Worm (Caenorhabditis elegans): Measurements from ENCODE around the gene C39D10.2.

Gene C39D10.2

DNA sequence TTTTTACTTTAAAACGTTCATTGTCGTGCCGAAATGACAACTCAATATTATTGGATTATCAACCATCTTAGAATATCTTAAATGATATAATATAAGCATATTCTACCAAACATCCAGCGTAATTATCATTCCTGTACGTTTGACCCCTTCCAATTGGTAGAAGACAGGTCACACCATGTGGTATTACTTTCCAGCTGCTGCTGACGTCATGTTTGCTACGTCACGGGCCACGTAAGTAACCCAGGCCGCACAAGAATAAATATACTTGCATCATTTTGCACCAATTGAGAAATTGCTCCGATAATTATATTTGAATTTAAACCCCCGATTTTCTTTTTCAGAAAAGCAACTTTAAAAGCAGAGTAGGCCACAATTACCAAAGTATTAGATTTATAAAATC is 26.6 kb downstream of the C39D10.2 start:
- TF ChIP-seq ref-1 (GFP tag; conservative IDR thresholded peaks at IDR 0.05) (no peak), cog-1 (tag; optimal IDR thresholded peaks at IDR 0.05) (no peak), tab-1 (GFP tag; IDR thresholded peaks at IDR 0.05) (no peak)

DNA sequence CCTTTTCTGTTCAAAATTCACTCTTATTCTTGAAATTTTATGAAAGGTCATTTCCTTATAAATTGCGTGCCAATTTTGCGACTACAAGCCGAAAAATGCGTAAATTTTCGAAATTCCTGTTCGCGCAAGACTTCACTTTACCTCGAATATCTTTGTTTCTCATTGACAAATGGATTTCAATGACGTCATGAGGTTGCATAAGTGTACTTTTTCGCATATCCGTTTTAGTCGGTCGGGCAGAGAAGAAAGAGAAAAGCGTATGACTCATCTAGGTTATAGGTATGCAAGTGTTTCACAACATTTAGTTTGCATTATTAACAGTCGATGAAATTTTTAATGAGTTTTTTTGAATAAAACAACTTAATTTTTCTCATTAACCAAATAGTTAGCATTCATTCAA is 27.1 kb downstream of the C39D10.2 start:
- TF ChIP-seq klf-2 (GFP tag; conservative IDR thresholded peaks at IDR 0.05) (no peak), ztf-29 (GFP tag; IDR thresholded peaks at IDR 0.05) (no peak), med-1 (GFP tag; optimal IDR thresholded peaks at IDR 0.05; ENCODE audit: insufficient read depth) (no peak), T22C8.4 (GFP tag; IDR thresholded peaks at IDR 0.05) (no peak), ztf-23 (GFP tag; IDR thresholded peaks at IDR 0.05) (no peak), ref-1 (GFP tag; conservative IDR thresholded peaks at IDR 0.05) (no peak), cog-1 (tag; optimal IDR thresholded peaks at IDR 0.05) (no peak), flt-1 (GFP tag; IDR thresholded peaks at IDR 0.05) (no peak), tab-1 (GFP tag; IDR thresholded peaks at IDR 0.05) (no peak)

DNA sequence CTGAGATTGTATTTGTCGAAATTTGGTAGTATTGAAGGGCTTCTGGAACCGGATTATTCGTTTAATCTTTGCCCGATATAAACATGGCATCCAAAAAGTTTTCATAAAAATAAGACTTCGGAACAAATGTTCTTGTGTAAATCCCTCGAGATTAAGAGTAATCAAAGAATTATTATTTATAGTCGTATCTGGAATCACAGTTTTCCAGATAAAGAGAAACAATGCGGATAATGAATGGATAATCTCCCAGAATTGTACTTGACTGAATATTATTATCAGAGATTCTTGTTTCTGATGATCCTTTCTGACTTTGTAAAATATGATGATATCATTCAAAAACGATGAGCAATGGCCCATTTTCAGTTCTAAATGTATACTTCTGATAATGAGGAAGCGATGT is 32.1 kb downstream of the C39D10.2 start:
- TF ChIP-seq ref-1 (GFP tag; conservative IDR thresholded peaks at IDR 0.05) (no peak), ztf-23 (GFP tag; IDR thresholded peaks at IDR 0.05) (no peak), tab-1 (GFP tag; IDR thresholded peaks at IDR 0.05) (no peak), klf-2 (GFP tag; conservative IDR thresholded peaks at IDR 0.05) (no peak), flt-1 (GFP tag; IDR thresholded peaks at IDR 0.05) (no peak), ztf-29 (GFP tag; IDR thresholded peaks at IDR 0.05) (no peak), med-1 (GFP tag; optimal IDR thresholded peaks at IDR 0.05; ENCODE audit: insufficient read depth) (no peak)

DNA sequence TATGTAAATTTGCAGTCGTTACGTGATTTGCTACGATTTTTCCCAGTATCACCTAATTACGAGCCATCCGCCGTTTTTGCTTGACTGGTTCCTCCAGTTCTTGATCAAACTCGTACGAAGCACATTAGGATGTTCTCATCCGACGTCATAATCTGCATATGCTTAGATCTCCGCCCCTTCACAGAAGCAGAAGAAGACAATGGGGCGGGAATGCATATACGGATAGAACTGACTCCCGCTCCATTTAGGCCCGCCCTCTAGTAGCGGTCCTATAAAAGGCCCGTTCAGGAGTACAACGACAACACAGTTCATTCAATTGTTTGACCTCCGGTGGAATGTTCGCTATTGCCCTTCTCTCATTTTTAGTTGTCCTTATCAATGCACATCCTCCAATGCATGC is 36.1 kb downstream of the C39D10.2 start, which contains the start of gene zig-4:
Gene zig-4 (plus strand): TSS at position 301 of the 400 bp plus-strand sequence.
- TF ChIP-seq tab-1 (GFP tag; IDR thresholded peaks at IDR 0.05) (no peak), ztf-29 (GFP tag; IDR thresholded peaks at IDR 0.05) (no peak), ref-1 (GFP tag; conservative IDR thresholded peaks at IDR 0.05) (no peak), T22C8.4 (GFP tag; IDR thresholded peaks at IDR 0.05) (no peak), ztf-23 (GFP tag; IDR thresholded peaks at IDR 0.05) (no peak), klf-2 (GFP tag; conservative IDR thresholded peaks at IDR 0.05) (no peak), cog-1 (tag; optimal IDR thresholded peaks at IDR 0.05) (no peak), med-1 (GFP tag; optimal IDR thresholded peaks at IDR 0.05; ENCODE audit: insufficient read depth) (no peak), flt-1 (GFP tag; IDR thresholded peaks at IDR 0.05) (no peak)

DNA sequence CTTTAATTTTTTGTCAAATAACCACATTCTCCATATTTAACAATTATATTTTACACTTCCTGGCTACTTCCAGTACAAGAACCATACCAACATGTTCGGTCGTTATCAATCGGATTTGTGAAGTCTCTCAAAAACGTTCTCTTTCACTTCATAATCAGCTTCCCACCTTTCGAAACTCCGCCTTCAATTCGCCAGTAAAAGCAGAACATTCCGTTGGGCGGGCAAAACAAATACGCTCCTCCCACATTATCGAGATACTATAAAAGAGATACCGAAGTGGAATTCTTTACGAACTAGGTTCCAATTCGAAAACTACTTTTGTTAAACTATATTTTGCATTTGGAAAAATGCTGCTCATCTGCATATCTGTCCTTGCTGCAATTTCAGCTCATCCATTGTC is 41.4 kb downstream of the C39D10.2 start, which contains the start of gene zig-3:
Gene zig-3 (plus strand): TSS at position 301 of the 400 bp plus-strand sequence.
- TF ChIP-seq T22C8.4 (GFP tag; IDR thresholded peaks at IDR 0.05), result no peak

DNA sequence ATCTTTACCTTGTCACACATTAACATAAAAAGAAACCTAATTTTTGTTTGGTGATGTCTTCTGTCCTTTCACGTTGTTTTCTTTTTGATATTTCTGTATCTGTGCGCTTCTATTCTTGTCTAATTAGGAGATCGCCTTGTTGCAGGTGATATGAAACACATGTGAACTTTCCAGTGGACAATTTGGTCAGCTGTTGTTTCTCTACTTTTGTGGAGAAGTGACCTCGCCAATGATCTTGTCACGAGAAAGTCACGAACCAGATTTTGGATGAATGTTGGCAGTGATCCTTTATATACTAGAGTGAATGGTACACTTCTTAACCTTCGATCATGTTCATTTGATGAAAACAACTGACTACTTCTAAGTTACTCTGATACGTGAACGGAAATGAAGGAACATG is 43.4 kb downstream of the C39D10.2 start:
- TF ChIP-seq med-1 (GFP tag; optimal IDR thresholded peaks at IDR 0.05; ENCODE audit: insufficient read depth) (no peak), klf-2 (GFP tag; conservative IDR thresholded peaks at IDR 0.05) (no peak), flt-1 (GFP tag; IDR thresholded peaks at IDR 0.05) (no peak), ztf-23 (GFP tag; IDR thresholded peaks at IDR 0.05) (no peak), tab-1 (GFP tag; IDR thresholded peaks at IDR 0.05) (no peak), cog-1 (tag; optimal IDR thresholded peaks at IDR 0.05) (no peak), ztf-29 (GFP tag; IDR thresholded peaks at IDR 0.05) (no peak), ref-1 (GFP tag; conservative IDR thresholded peaks at IDR 0.05) (no peak), T22C8.4 (GFP tag; IDR thresholded peaks at IDR 0.05) (no peak)
